Fruit fly (Drosophila melanogaster) whole organism, embryonic: ENCODE results near the gene CG34260.
A peak's percentile ranks its signal among the peaks of the same experiment; 100 is the strongest.

Experiments
- Atf3 ChIP-seq: fragments of 200-800 bp; sonication (Bioruptor generic); optimal IDR thresholded peaks from 3 replicates; lab custom pipeline; 2016; ENCODE audit warnings: missing biosample characterization, missing genetic modification characterization
- CG10654 ChIP-seq: fragments of 200-800 bp; sonication (Bioruptor generic); optimal IDR thresholded peaks from 2 replicates; lab custom pipeline; 2016; ENCODE audit warnings: missing biosample characterization, missing genetic modification characterization
- CG11093 ChIP-seq: fragments of 200-800 bp; sonication (Bioruptor generic); IDR thresholded peaks from 3 replicates; pipeline ENCODE4 v1.3.6; 2022; ENCODE audit warnings: missing biosample characterization, missing genetic modification characterization
- CG12104 ChIP-seq: fragments of 200-800 bp; sonication (Bioruptor generic); optimal IDR thresholded peaks from 3 replicates; lab custom pipeline; 2016; ENCODE audit warnings: missing biosample characterization, missing genetic modification characterization
- CG13287 ChIP-seq: fragments of 200-800 bp; sonication (Bioruptor generic); IDR thresholded peaks from 2 replicates; pipeline ENCODE4 v1.3.6; 2022; ENCODE audit warnings: missing biosample characterization, missing genetic modification characterization; ENCODE audit not compliant: partially characterized antibody
- CG14050 ChIP-seq: fragments of 200-800 bp; sonication (Bioruptor generic); IDR thresholded peaks from 3 replicates; pipeline ENCODE4 v1.3.6; 2022; ENCODE audit warnings: missing biosample characterization, missing genetic modification characterization
- CG1602 ChIP-seq: fragments of 200-800 bp; sonication (Bioruptor generic); optimal IDR thresholded peaks from 3 replicates; lab custom pipeline; 2016; ENCODE audit warnings: missing biosample characterization, missing genetic modification characterization
- CG2120 ChIP-seq: fragments of 200-800 bp; sonication (Bioruptor generic); optimal IDR thresholded peaks from 3 replicates; lab custom pipeline; 2016; ENCODE audit warnings: missing biosample characterization, missing genetic modification characterization
- CG2875 ChIP-seq: fragments of 200-800 bp; sonication (Bioruptor generic); optimal IDR thresholded peaks from 2 replicates; lab custom pipeline; 2017; ENCODE audit warnings: missing biosample characterization, mild to moderate bottlenecking, missing genetic modification characterization, missing genetic modification reagents
- CG32767 ChIP-seq: fragments of 200-800 bp; sonication (Bioruptor generic); IDR thresholded peaks from 2 replicates; pipeline ENCODE4 v1.3.6; 2022; ENCODE audit warnings: missing biosample characterization, missing genetic modification characterization
- CG7271 ChIP-seq: fragments of 200-800 bp; sonication (Bioruptor generic); optimal IDR thresholded peaks from 2 replicates; lab custom pipeline; 2018; ENCODE audit warnings: missing biosample characterization, mild to moderate bottlenecking, missing genetic modification characterization, moderate library complexity
- CG8765 ChIP-seq: fragments of 200-800 bp; sonication (Bioruptor generic); IDR thresholded peaks from 2 replicates; pipeline ENCODE4 v1.3.6; 2022; ENCODE audit warnings: missing biosample characterization, missing genetic modification characterization
- Camta ChIP-seq: fragments of 200-800 bp; sonication (Bioruptor generic); optimal IDR thresholded peaks from 2 replicates; lab custom pipeline; 2016; ENCODE audit warnings: missing biosample characterization, missing genetic modification characterization
- Doc3 ChIP-seq: fragments of 200-800 bp; sonication (Bioruptor generic); IDR thresholded peaks from 3 replicates; pipeline ENCODE4 v1.3.6; 2022; ENCODE audit warnings: missing biosample characterization, missing genetic modification characterization; ENCODE audit not compliant: partially characterized antibody
- Drgx ChIP-seq: fragments of 200-800 bp; sonication (Bioruptor generic); IDR thresholded peaks from 2 replicates; pipeline ENCODE4 v1.3.6; 2022; ENCODE audit warnings: missing biosample characterization, missing genetic modification characterization
- GATAe ChIP-seq: fragments of 200-800 bp; sonication (Bioruptor generic); conservative IDR thresholded peaks from 2 replicates; pipeline ENCODE4 v1.3.6; 2022; ENCODE audit warnings: missing biosample characterization, missing genetic modification characterization
- HLH4C ChIP-seq: fragments of 200-800 bp; sonication (Bioruptor generic); IDR thresholded peaks from 3 replicates; pipeline ENCODE4 v1.3.6; 2022; ENCODE audit warnings: missing biosample characterization, missing genetic modification characterization; ENCODE audit not compliant: partially characterized antibody
- Hand ChIP-seq: fragments of 200-800 bp; sonication (Bioruptor generic); optimal IDR thresholded peaks from 2 replicates; lab custom pipeline; 2017; ENCODE audit warnings: mild to moderate bottlenecking, missing biosample characterization, missing genetic modification reagents, missing genetic modification characterization
- Hr51 ChIP-seq, 2 experiments: fragments of 200-800 bp; sonication (Bioruptor generic); optimal IDR thresholded peaks; 2 replicates in 1 of 2; 3 replicates in 1 of 2; lab custom pipeline; 2016 to 2018; ENCODE audit warnings: missing biosample characterization in 2 of 2, missing genetic modification characterization in 2 of 2, mild to moderate bottlenecking in 1 of 2, moderate library complexity in 1 of 2
- MBD-R2 ChIP-seq: fragments of 200-800 bp; sonication (Bioruptor generic); IDR thresholded peaks from 2 replicates; pipeline ENCODE4 v1.3.6; 2022; ENCODE audit warnings: missing biosample characterization, missing genetic modification characterization
- MTF-1 ChIP-seq: fragments of 200-800 bp; sonication (Bioruptor generic); optimal IDR thresholded peaks from 2 replicates; lab custom pipeline; 2018; ENCODE audit warnings: missing biosample characterization, mild to moderate bottlenecking, missing genetic modification characterization, borderline replicate concordance
- NC2α ChIP-seq: fragments of 200-800 bp; sonication (Bioruptor generic); optimal IDR thresholded peaks from 2 replicates; lab custom pipeline; 2016; ENCODE audit warnings: missing biosample characterization, missing genetic modification characterization
- Oaz ChIP-seq: fragments of 200-800 bp; sonication (Bioruptor generic); IDR thresholded peaks from 2 replicates; pipeline ENCODE4 v1.3.6; 2022; ENCODE audit warnings: missing biosample characterization, missing genetic modification characterization
- PHDP ChIP-seq: fragments of 200-800 bp; sonication (Bioruptor generic); optimal IDR thresholded peaks from 3 replicates; lab custom pipeline; 2018; ENCODE audit warnings: missing biosample characterization, mild to moderate bottlenecking, missing genetic modification characterization, moderate library complexity
- Sin3A ChIP-seq: fragments of >200 bp; optimal IDR thresholded peaks from 2 replicates; lab custom pipeline; 2018
- Spps ChIP-seq: fragments of 200-800 bp; sonication (Bioruptor generic); optimal IDR thresholded peaks from 2 replicates; lab custom pipeline; 2018; ENCODE audit warnings: missing biosample characterization, mild to moderate bottlenecking, missing genetic modification characterization
- Stat92E ChIP-seq, 3 experiments: fragments of >200 bp in 2 of 3; fragments of 200-800 bp in 1 of 3; sonication (Bioruptor generic) in 1 of 3; optimal IDR thresholded peaks; 2 replicates each; lab custom pipeline; 2017 to 2019; ENCODE audit warnings: missing biosample characterization in 3 of 3, missing genetic modification characterization in 3 of 3, mild to moderate bottlenecking in 1 of 3, moderate library complexity in 1 of 3
- chm ChIP-seq: fragments of 200-800 bp; sonication (Bioruptor generic); IDR thresholded peaks from 2 replicates; pipeline ENCODE4 v1.3.6; 2022; ENCODE audit warnings: missing biosample characterization, missing genetic modification characterization
- crol ChIP-seq: fragments of 200-800 bp; sonication (Bioruptor generic); IDR thresholded peaks from 2 replicates; pipeline ENCODE4 v1.3.6; 2022; ENCODE audit warnings: missing biosample characterization, missing genetic modification characterization
- dysf ChIP-seq: fragments of 200-800 bp; sonication (Bioruptor generic); IDR thresholded peaks from 3 replicates; pipeline ENCODE4 v1.3.6; 2022; ENCODE audit warnings: missing biosample characterization, missing genetic modification characterization
- esg ChIP-seq: fragments of 200-800 bp; sonication (Bioruptor generic); conservative IDR thresholded peaks from 2 replicates; pipeline ENCODE4 v1.3.6; 2022; ENCODE audit warnings: missing biosample characterization, missing genetic modification characterization
- gcm ChIP-seq: fragments of 200-800 bp; sonication (Bioruptor generic); optimal IDR thresholded peaks from 2 replicates; lab custom pipeline; 2019; ENCODE audit warnings: missing biosample characterization, mild to moderate bottlenecking, missing genetic modification characterization, moderate library complexity
- grn ChIP-seq: fragments of 200-800 bp; sonication (Bioruptor generic); optimal IDR thresholded peaks from 3 replicates; lab custom pipeline; 2017; ENCODE audit warnings: missing biosample characterization, missing genetic modification characterization
- gsb ChIP-seq: fragments of 200-800 bp; sonication (Bioruptor generic); IDR thresholded peaks from 2 replicates; pipeline ENCODE4 v1.3.6; 2022; ENCODE audit warnings: missing biosample characterization, missing genetic modification characterization
- jigr1 ChIP-seq: fragments of 200-800 bp; sonication (Bioruptor generic); IDR thresholded peaks from 3 replicates; pipeline ENCODE4 v1.3.6; 2022; ENCODE audit warnings: missing biosample characterization, missing genetic modification characterization
- luna ChIP-seq: fragments of 200-800 bp; sonication (Bioruptor generic); optimal IDR thresholded peaks from 2 replicates; lab custom pipeline; 2016; ENCODE audit warnings: missing biosample characterization, missing genetic modification characterization
- maf-S ChIP-seq: fragments of 200-800 bp; sonication (Bioruptor generic); optimal IDR thresholded peaks from 2 replicates; lab custom pipeline; 2016; ENCODE audit warnings: missing biosample characterization, missing genetic modification characterization
- p53 ChIP-seq: fragments of 200-800 bp; sonication (Bioruptor generic); optimal IDR thresholded peaks from 2 replicates; lab custom pipeline; 2016; ENCODE audit warnings: missing biosample characterization, missing genetic modification characterization
- pb ChIP-seq: fragments of 200-800 bp; sonication (Bioruptor generic); optimal IDR thresholded peaks from 3 replicates; lab custom pipeline; 2016; ENCODE audit warnings: missing biosample characterization, missing genetic modification characterization
- pita ChIP-seq: fragments of 200-800 bp; sonication (Bioruptor generic); optimal IDR thresholded peaks from 2 replicates; lab custom pipeline; 2017; ENCODE audit warnings: missing biosample characterization, mild to moderate bottlenecking, missing genetic modification characterization
- ranshi ChIP-seq: fragments of 200-800 bp; sonication (Bioruptor generic); IDR thresholded peaks from 2 replicates; pipeline ENCODE4 v1.3.6; 2022; ENCODE audit warnings: missing biosample characterization, missing genetic modification characterization
- seq ChIP-seq: fragments of 200-800 bp; sonication (Bioruptor generic); IDR thresholded peaks from 2 replicates; pipeline ENCODE4 v1.3.6; 2022; ENCODE audit warnings: missing biosample characterization, missing genetic modification characterization
- sim ChIP-seq: fragments of 200-800 bp; sonication (Bioruptor generic); IDR thresholded peaks from 2 replicates; pipeline ENCODE4 v1.3.6; 2022; ENCODE audit warnings: missing biosample characterization, missing genetic modification characterization
- sima ChIP-seq: fragments of 200-800 bp; sonication (Bioruptor generic); optimal IDR thresholded peaks from 2 replicates; lab custom pipeline; 2016; ENCODE audit warnings: missing biosample characterization, missing genetic modification characterization
- tna ChIP-seq: fragments of 200-800 bp; sonication (Bioruptor generic); IDR thresholded peaks from 2 replicates; pipeline ENCODE4 v1.3.6; 2022; ENCODE audit warnings: missing biosample characterization, missing genetic modification characterization; ENCODE audit not compliant: partially characterized antibody
- tx ChIP-seq: fragments of 200-800 bp; sonication (Bioruptor generic); optimal IDR thresholded peaks from 2 replicates; lab custom pipeline; 2016; ENCODE audit warnings: missing biosample characterization, missing genetic modification characterization
- unc-4 ChIP-seq: fragments of 200-800 bp; sonication (Bioruptor generic); IDR thresholded peaks from 2 replicates; pipeline ENCODE4 v1.3.6; 2022; ENCODE audit warnings: missing biosample characterization, missing genetic modification characterization; ENCODE audit not compliant: partially characterized antibody
- vfl ChIP-seq: fragments of 200-800 bp; sonication (Bioruptor generic); optimal IDR thresholded peaks from 2 replicates; lab custom pipeline; 2016; ENCODE audit warnings: missing biosample characterization, missing genetic modification characterization
- wor ChIP-seq: fragments of 200-800 bp; sonication (Bioruptor generic); IDR thresholded peaks from 2 replicates; pipeline ENCODE4 v1.3.6; 2022; ENCODE audit warnings: missing biosample characterization, missing genetic modification characterization
- zen ChIP-seq: fragments of 200-800 bp; sonication (Bioruptor generic); optimal IDR thresholded peaks from 3 replicates; lab custom pipeline; 2018; ENCODE audit warnings: missing biosample characterization, mild to moderate bottlenecking, missing genetic modification characterization, moderate library complexity

The CG34260 gene

dm6 chr3L:20710475-20711177 lies 3.3 kb upstream of the CG34260 start (continued):
- no peak for TF ChIP-seq jigr1 (GFP tag; lab: Robert Waterston, UW)
- no peak for TF ChIP-seq HLH4C
- TF ChIP-seq CG1602 (GFP tag; lab: Kevin White, UChicago) = peak; percentile 30
- no peak for TF ChIP-seq CG7271 (tag; lab: Kevin White, UChicago)
- no peak for TF ChIP-seq wor (GFP tag; lab: Robert Waterston, UW)
- no peak for TF ChIP-seq CG13287 (GFP tag; lab: Robert Waterston, UW)
- TF ChIP-seq esg (GFP tag; lab: Robert Waterston, UW) = 0 out of 2 replicates have a peak, but pooled peaks have one; percentile 41
- no peak for TF ChIP-seq gcm (GFP tag; lab: Kevin White, UChicago)
- TF ChIP-seq NC2α (GFP tag; lab: Kevin White, UChicago) = no peak
- TF ChIP-seq sima (GFP tag; lab: Kevin White, UChicago) = no peak
- TF ChIP-seq pb (GFP tag; lab: Kevin White, UChicago) = no peak
- TF ChIP-seq Hr51 (GFP tag; optimal IDR thresholded peaks at IDR 0.05; lab: Kevin White, UChicago) = peak in 1 of 2 experiments; percentile 55
- TF ChIP-seq PHDP (tag; lab: Kevin White, UChicago) = peak; percentile 32
- no peak for TF ChIP-seq Hand (GFP tag; lab: Kevin White, UChicago)
- no peak for TF ChIP-seq maf-S
- TF ChIP-seq GATAe (GFP tag; lab: Robert Waterston, UW) = no peak
- TF ChIP-seq luna (GFP tag; lab: Kevin White, UChicago) = no peak
- TF ChIP-seq chm (GFP tag; lab: Robert Waterston, UW) = 0 out of 2 replicates have a peak, but pooled peaks have one; percentile 21
- TF ChIP-seq Stat92E (GFP tag; optimal IDR thresholded peaks at IDR 0.05; lab: Kevin White, UChicago) = no peak
- no peak for TF ChIP-seq CG8765 (GFP tag; lab: Robert Waterston, UW)
- peak; percentile 64; the same call in 2 of the 3 replicates for TF ChIP-seq dysf (GFP tag; lab: Robert Waterston, UW)
- no peak for TF ChIP-seq Doc3
- no peak for TF ChIP-seq sim
- peak; percentile 19; the same call in 1 of the 2 replicates for TF ChIP-seq MBD-R2 (GFP tag; lab: Robert Waterston, UW)
- TF ChIP-seq MTF-1 (GFP tag; lab: Kevin White, UChicago) = no peak
- 0 out of 3 replicates have a peak, but pooled peaks have one; percentile 22 for TF ChIP-seq CG11093 (GFP tag; lab: Robert Waterston, UW)
- TF ChIP-seq Camta (GFP tag; lab: Kevin White, UChicago) = no peak
- TF ChIP-seq seq = no peak
- peak; percentile 22 for TF ChIP-seq CG2120 (GFP tag; lab: Kevin White, UChicago)
- TF ChIP-seq crol = peak; percentile 54; the same call in 1 of the 2 replicates
- TF ChIP-seq CG2875 = no peak
- TF ChIP-seq gsb = no peak
- no peak for TF ChIP-seq Oaz (GFP tag; lab: Robert Waterston, UW)
- TF ChIP-seq Atf3 = no peak
- no peak for TF ChIP-seq pita
- no peak for TF ChIP-seq Sin3A (lab: Kevin White, UChicago)
- TF ChIP-seq p53 = no peak
- TF ChIP-seq CG32767 (GFP tag; lab: Robert Waterston, UW) = no peak
- TF ChIP-seq zen = peak; percentile 9
- no peak for TF ChIP-seq vfl (GFP tag; lab: Kevin White, UChicago)
- TF ChIP-seq grn (GFP tag; lab: Kevin White, UChicago) = peak; percentile 5
- TF ChIP-seq ranshi (GFP tag; lab: Robert Waterston, UW) = peak; percentile 46; the same call in 1 of the 2 replicates
- TF ChIP-seq tx = no peak
- peak; percentile 14 for TF ChIP-seq Spps (tag; lab: Kevin White, UChicago)
- TF ChIP-seq CG10654 (GFP tag; lab: Kevin White, UChicago) = peak; percentile 10
- no peak for TF ChIP-seq unc-4 (GFP tag; lab: Robert Waterston, UW)
- TF ChIP-seq CG14050 (GFP tag; lab: Robert Waterston, UW) = no peak
- no peak for TF ChIP-seq tna (GFP tag; lab: Robert Waterston, UW)
- TF ChIP-seq CG12104 = peak; percentile 31
- no peak; the same call in 1 of the 2 replicates for TF ChIP-seq Drgx (GFP tag; lab: Robert Waterston, UW)
